Fruit fly (Drosophila melanogaster) whole organism, embryonic: ENCODE data around the gene Ifrd1.

Source experiments
- CG10147 ChIP-seq: fragments of 200-800 bp; sonication (Bioruptor generic); optimal IDR thresholded peaks from 2 replicates; lab custom pipeline; 2019; ENCODE audit warnings: missing biosample characterization, mild to moderate bottlenecking, missing genetic modification characterization, moderate library complexity
- CG11093 ChIP-seq: fragments of 200-800 bp; sonication (Bioruptor generic); IDR thresholded peaks from 3 replicates; pipeline ENCODE4 v1.3.6; 2022; ENCODE audit warnings: missing biosample characterization, missing genetic modification characterization
- CG11695 ChIP-seq: fragments of 200-800 bp; sonication (Bioruptor generic); IDR thresholded peaks from 3 replicates; pipeline ENCODE4 v1.3.6; 2022; ENCODE audit warnings: missing biosample characterization, missing genetic modification characterization
- CG13123 ChIP-seq: fragments of 200-800 bp; sonication (Bioruptor generic); optimal IDR thresholded peaks from 2 replicates; lab custom pipeline; 2016; ENCODE audit warnings: missing biosample characterization, missing genetic modification characterization
- CG13775 ChIP-seq: fragments of 200-800 bp; sonication (Bioruptor generic); optimal IDR thresholded peaks from 3 replicates; lab custom pipeline; 2017; ENCODE audit warnings: missing biosample characterization, mild to moderate bottlenecking, missing genetic modification characterization
- CG14014 ChIP-seq: fragments of 200-800 bp; sonication (Bioruptor generic); IDR thresholded peaks from 2 replicates; pipeline ENCODE4 v1.3.6; 2022; ENCODE audit warnings: missing biosample characterization, missing genetic modification characterization
- CG14441 ChIP-seq: fragments of 200-800 bp; sonication (Bioruptor generic); IDR thresholded peaks from 2 replicates; pipeline ENCODE4 v1.3.6; 2022; ENCODE audit warnings: missing biosample characterization, missing genetic modification characterization
- CG15514 ChIP-seq: fragments of 200-800 bp; sonication (Bioruptor generic); optimal IDR thresholded peaks from 3 replicates; lab custom pipeline; 2017; ENCODE audit warnings: missing biosample characterization, missing genetic modification characterization, mild to moderate bottlenecking, moderate library complexity, missing genetic modification reagents
- CG16863 ChIP-seq: fragments of 200-800 bp; sonication (Bioruptor generic); optimal IDR thresholded peaks from 3 replicates; lab custom pipeline; 2016; ENCODE audit warnings: missing biosample characterization, missing genetic modification characterization
- CG18599 ChIP-seq: fragments of 200-800 bp; sonication (Bioruptor generic); optimal IDR thresholded peaks from 3 replicates; lab custom pipeline; 2017; ENCODE audit warnings: missing biosample characterization, missing genetic modification characterization, mild to moderate bottlenecking, moderate library complexity, missing genetic modification reagents
- CG3281 ChIP-seq: fragments of 200-800 bp; sonication (Bioruptor generic); optimal IDR thresholded peaks from 3 replicates; lab custom pipeline; 2017; ENCODE audit warnings: missing biosample characterization, mild to moderate bottlenecking, missing genetic modification characterization
- CG4730 ChIP-seq: fragments of 200-800 bp; sonication (Bioruptor generic); IDR thresholded peaks from 2 replicates; pipeline ENCODE4 v1.3.6; 2022; ENCODE audit warnings: missing biosample characterization, missing genetic modification characterization
- D19B ChIP-seq: fragments of 200-800 bp; sonication (Bioruptor generic); optimal IDR thresholded peaks from 2 replicates; lab custom pipeline; 2017; ENCODE audit warnings: missing biosample characterization, mild to moderate bottlenecking, missing genetic modification characterization
- Ets65A ChIP-seq: fragments of 200-800 bp; sonication (Bioruptor generic); peaks from one replicate; lab custom pipeline; 2016; ENCODE audit warnings: missing biosample characterization, missing genetic modification characterization
- HHEX ChIP-seq: fragments of 200-800 bp; sonication (Bioruptor generic); optimal IDR thresholded peaks from 3 replicates; lab custom pipeline; 2017; ENCODE audit warnings: missing biosample characterization, mild to moderate bottlenecking, missing genetic modification characterization, missing genetic modification reagents
- Hr78 ChIP-seq, 2 experiments: fragments of 200-800 bp in 1 of 2; fragments of >200 bp in 1 of 2; sonication (Bioruptor generic) in 1 of 2; optimal IDR thresholded peaks; 2 replicates each; lab custom pipeline; 2017 to 2019; ENCODE audit warnings: missing biosample characterization in 2 of 2, missing genetic modification characterization in 2 of 2, mild to moderate bottlenecking in 1 of 2, moderate library complexity in 1 of 2
- Med ChIP-seq: fragments of 200-800 bp; sonication (Bioruptor generic); peaks from one replicate; lab custom pipeline; 2016; ENCODE audit warnings: missing biosample characterization, missing genetic modification characterization, mild to moderate bottlenecking, inconsistent platforms, moderate library complexity
- Sox100B ChIP-seq: fragments of 200-800 bp; sonication (Bioruptor generic); optimal IDR thresholded peaks from 3 replicates; lab custom pipeline; 2018; ENCODE audit warnings: missing biosample characterization, mild to moderate bottlenecking, missing genetic modification characterization
- Sox102F ChIP-seq: fragments of 200-800 bp; sonication (Bioruptor generic); optimal IDR thresholded peaks from 2 replicates; lab custom pipeline; 2018; ENCODE audit warnings: missing biosample characterization, mild to moderate bottlenecking, missing genetic modification characterization, moderate library complexity
- Taf1 ChIP-seq: fragments of 200-800 bp; sonication (Bioruptor generic); IDR thresholded peaks from 2 replicates; pipeline ENCODE4 v1.3.6; 2022; ENCODE audit warnings: missing biosample characterization, missing genetic modification characterization
- Usf ChIP-seq: fragments of 200-800 bp; sonication (Bioruptor generic); optimal IDR thresholded peaks from 2 replicates; lab custom pipeline; 2017; ENCODE audit warnings: missing genotype, missing biosample characterization, missing genetic modification characterization
- bigmax ChIP-seq: fragments of 200-800 bp; sonication (Bioruptor generic); optimal IDR thresholded peaks from 2 replicates; lab custom pipeline; 2018; ENCODE audit warnings: missing biosample characterization, mild to moderate bottlenecking, missing genetic modification characterization
- chif ChIP-seq, 2 experiments: fragments of 200-800 bp; sonication (Bioruptor generic); optimal IDR thresholded peaks; 3 replicates each; lab custom pipeline; 2016; ENCODE audit warnings: missing biosample characterization in 2 of 2, missing genetic modification characterization in 2 of 2
- crc ChIP-seq: fragments of 200-800 bp; sonication (Bioruptor generic); optimal IDR thresholded peaks from 2 replicates; lab custom pipeline; 2016; ENCODE audit warnings: missing biosample characterization, missing genetic modification characterization
- danr ChIP-seq: fragments of 200-800 bp; sonication (Bioruptor generic); IDR thresholded peaks from 2 replicates; pipeline ENCODE4 v1.3.6; 2022; ENCODE audit warnings: missing biosample characterization, missing genetic modification characterization
- disco-r ChIP-seq: fragments of 200-800 bp; sonication (Bioruptor generic); optimal IDR thresholded peaks from 2 replicates; lab custom pipeline; 2016; ENCODE audit warnings: missing biosample characterization, missing genetic modification characterization
- dmrt11E ChIP-seq: fragments of 200-800 bp; sonication (Bioruptor generic); optimal IDR thresholded peaks from 3 replicates; lab custom pipeline; 2018; ENCODE audit warnings: missing biosample characterization, mild to moderate bottlenecking, missing genetic modification characterization, moderate library complexity
- dpn ChIP-seq, 2 experiments: fragments of 200-800 bp; sonication (Bioruptor generic); optimal IDR thresholded peaks; 3 replicates each; lab custom pipeline; 2016; ENCODE audit warnings: missing biosample characterization in 2 of 2, missing genetic modification characterization in 2 of 2
- emc ChIP-seq: fragments of 200-800 bp; sonication (Bioruptor generic); optimal IDR thresholded peaks from 2 replicates; lab custom pipeline; 2016; ENCODE audit warnings: missing biosample characterization, missing genetic modification characterization
- grn ChIP-seq: fragments of 200-800 bp; sonication (Bioruptor generic); optimal IDR thresholded peaks from 3 replicates; lab custom pipeline; 2017; ENCODE audit warnings: missing biosample characterization, missing genetic modification characterization
- gro ChIP-seq: fragments of 200-800 bp; sonication (Bioruptor generic); optimal IDR thresholded peaks from 2 replicates; lab custom pipeline; 2016; ENCODE audit warnings: missing biosample characterization, missing genetic modification characterization
- hkb ChIP-seq, 2 experiments: fragments of 200-800 bp in 1 of 2; fragments of >200 bp in 1 of 2; sonication (Bioruptor generic) in 1 of 2; IDR thresholded peaks in 1 of 2; optimal IDR thresholded peaks in 1 of 2; 2 replicates each; pipeline versions ENCODE4 v1.3.6 to Lab custom; 2017 to 2022; ENCODE audit warnings: missing biosample characterization in 1 of 2, missing genetic modification characterization in 1 of 2
- jumu ChIP-seq: fragments of 200-800 bp; sonication (Bioruptor generic); optimal IDR thresholded peaks from 3 replicates; lab custom pipeline; 2016; ENCODE audit warnings: missing biosample characterization, missing genetic modification characterization
- kni ChIP-seq: fragments of 200-800 bp; sonication (Bioruptor generic); optimal IDR thresholded peaks from 3 replicates; lab custom pipeline; 2017; ENCODE audit warnings: mild to moderate bottlenecking, missing biosample characterization, missing genetic modification reagents, missing genetic modification characterization
- lilli ChIP-seq: fragments of 200-800 bp; sonication (Bioruptor generic); optimal IDR thresholded peaks from 3 replicates; lab custom pipeline; 2016; ENCODE audit warnings: missing biosample characterization, missing genetic modification characterization
- luna ChIP-seq: fragments of 200-800 bp; sonication (Bioruptor generic); optimal IDR thresholded peaks from 2 replicates; lab custom pipeline; 2016; ENCODE audit warnings: missing biosample characterization, missing genetic modification characterization
- nau ChIP-seq: fragments of 200-800 bp; sonication (Bioruptor generic); optimal IDR thresholded peaks from 3 replicates; lab custom pipeline; 2017; ENCODE audit warnings: missing biosample characterization, mild to moderate bottlenecking, missing genetic modification characterization, missing genetic modification reagents
- pan ChIP-seq, 4 experiments: fragments of >200 bp in 3 of 4; fragments of 200-800 bp in 1 of 4; sonication (Bioruptor generic) in 1 of 4; optimal IDR thresholded peaks in 3 of 4; IDR thresholded peaks in 1 of 4; 2 replicates each; pipeline versions ENCODE4 v1.3.6 to Lab custom; 2017 to 2022; ENCODE audit warnings: missing biosample characterization in 2 of 4, missing genetic modification characterization in 2 of 4, mixed read lengths in 1 of 4
- psq ChIP-seq: fragments of 200-800 bp; sonication (Bioruptor generic); optimal IDR thresholded peaks from 2 replicates; lab custom pipeline; 2017; ENCODE audit warnings: missing biosample characterization, missing genetic modification characterization
- repo ChIP-seq: fragments of 200-800 bp; sonication (Bioruptor generic); optimal IDR thresholded peaks from 2 replicates; lab custom pipeline; 2016; ENCODE audit warnings: missing biosample characterization, missing genetic modification characterization
- rib ChIP-seq: fragments of 200-800 bp; sonication (Bioruptor generic); IDR thresholded peaks from 2 replicates; pipeline ENCODE4 v1.3.6; 2022; ENCODE audit warnings: missing biosample characterization, missing genetic modification characterization
- sens-2 ChIP-seq: fragments of 200-800 bp; sonication (Bioruptor generic); IDR thresholded peaks from 2 replicates; pipeline ENCODE4 v1.3.6; 2022; ENCODE audit warnings: missing biosample characterization, missing genetic modification characterization
- sim ChIP-seq: fragments of 200-800 bp; sonication (Bioruptor generic); IDR thresholded peaks from 2 replicates; pipeline ENCODE4 v1.3.6; 2022; ENCODE audit warnings: missing biosample characterization, missing genetic modification characterization
- slbo ChIP-seq: fragments of 200-800 bp; sonication (Bioruptor generic); IDR thresholded peaks from 2 replicates; pipeline ENCODE4 v1.3.6; 2022; ENCODE audit warnings: missing biosample characterization, missing genetic modification characterization
- slp2 ChIP-seq: fragments of 200-800 bp; sonication (Bioruptor generic); optimal IDR thresholded peaks from 2 replicates; lab custom pipeline; 2016; ENCODE audit warnings: missing biosample characterization, missing genetic modification characterization
- tin ChIP-seq: fragments of 200-800 bp; sonication (Bioruptor generic); optimal IDR thresholded peaks from 3 replicates; lab custom pipeline; 2016; ENCODE audit warnings: missing biosample characterization, missing genetic modification characterization
- vvl ChIP-seq: fragments of 200-800 bp; sonication (Bioruptor generic); IDR thresholded peaks from 2 replicates; pipeline ENCODE4 v1.3.6; 2022; ENCODE audit warnings: missing biosample characterization, missing genetic modification characterization
- yki ChIP-seq: fragments of >200 bp; optimal IDR thresholded peaks from 3 replicates; lab custom pipeline; 2018
- zfh2 ChIP-seq: fragments of 200-800 bp; sonication (Bioruptor generic); optimal IDR thresholded peaks from 2 replicates; lab custom pipeline; 2016; ENCODE audit warnings: missing biosample characterization, missing genetic modification characterization

Ifrd1 gene

DNA sequence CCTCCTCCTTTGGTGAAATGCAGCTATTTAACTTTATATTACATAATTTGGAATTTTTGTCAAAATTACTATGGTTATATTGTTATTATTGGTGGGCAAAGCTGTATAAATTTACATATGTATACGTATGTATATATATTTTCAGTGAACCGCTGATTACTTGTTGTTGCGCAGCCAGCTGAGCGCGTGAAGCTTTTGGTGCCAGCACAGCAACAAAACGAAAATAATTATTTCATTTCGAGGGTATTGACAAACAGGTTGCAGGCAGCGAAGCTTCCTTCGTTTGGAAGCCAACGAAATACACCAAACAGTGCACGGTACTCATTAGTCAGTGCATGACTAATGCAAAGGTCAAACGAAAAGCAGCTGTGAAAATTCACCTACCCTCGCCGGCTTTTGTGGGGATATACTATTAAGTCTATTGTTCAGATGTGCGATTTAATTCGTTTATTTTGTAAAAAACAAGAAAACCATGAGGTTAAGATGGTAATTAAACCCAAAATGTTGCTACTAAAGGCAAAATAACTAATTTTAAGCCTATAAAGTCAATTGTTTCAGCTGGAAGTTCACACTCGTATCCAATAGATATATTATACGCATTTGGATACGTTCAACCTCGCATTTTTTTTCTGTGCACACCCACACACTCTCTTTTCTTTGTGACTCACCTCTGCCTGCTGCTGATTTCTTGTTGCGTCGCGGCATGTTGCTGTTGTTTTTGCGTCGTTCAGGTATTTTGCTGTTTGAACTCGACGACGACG lies 1.1 kb downstream of the Ifrd1 start (continued):
- TF ChIP-seq dmrt11E (no peak), rib (GFP tag; lab: Robert Waterston, UW) (no peak), CG14441 (no peak), bigmax (GFP tag; lab: Kevin White, UChicago) (no peak), nau (GFP tag; lab: Kevin White, UChicago) (no peak), grn (GFP tag; lab: Kevin White, UChicago) (no peak), Sox100B (peak; percentile 26), CG16863 (GFP tag; lab: Kevin White, UChicago) (no peak), CG15514 (GFP tag; lab: Kevin White, UChicago) (peak; percentile 4), emc (GFP tag; lab: Kevin White, UChicago) (no peak), psq (GFP tag; lab: Kevin White, UChicago) (no peak), Ets65A (peak; percentile 77), dpn (GFP tag; optimal IDR thresholded peaks at IDR 0.05; lab: Kevin White, UChicago) (peak in 1 of 2 experiments; percentile 31), disco-r (GFP tag; lab: Kevin White, UChicago) (no peak), hkb (optimal IDR thresholded peaks at IDR 0.05; lab: Kevin White, UChicago) (no peak), hkb (GFP tag; IDR thresholded peaks at IDR 0.05; lab: Robert Waterston, UW) (peak; percentile 17; the same call in 1 of the 2 replicates), zfh2 (GFP tag; lab: Kevin White, UChicago) (no peak), Taf1 (peak; percentile 31; the same call in 1 of the 2 replicates), crc (GFP tag; lab: Kevin White, UChicago) (peak; percentile 22), CG14014 (GFP tag; lab: Robert Waterston, UW) (no peak), slbo (peak; percentile 51), Med (GFP tag; lab: Kevin White, UChicago) (peak; percentile 79), CG11093 (GFP tag; lab: Robert Waterston, UW) (0 out of 3 replicates have a peak, but pooled peaks have one; percentile 38), tin (GFP tag; lab: Kevin White, UChicago) (peak; percentile 39), CG18599 (GFP tag; lab: Kevin White, UChicago) (peak; percentile 25), vvl (GFP tag; lab: Robert Waterston, UW) (peak; percentile 11; the same call in 1 of the 2 replicates), slp2 (GFP tag; lab: Kevin White, UChicago) (no peak), CG3281 (GFP tag; lab: Kevin White, UChicago) (peak; percentile 38), Sox102F (GFP tag; lab: Kevin White, UChicago) (peak; percentile 38), repo (no peak), luna (GFP tag; lab: Kevin White, UChicago) (peak; percentile 30), sens-2 (no peak), chif (GFP tag; optimal IDR thresholded peaks at IDR 0.05; lab: Kevin White, UChicago) (peak in 1 of 2 experiments; percentile 19), jumu (no peak), CG10147 (GFP tag; lab: Kevin White, UChicago) (no peak), Hr78 (GFP tag; optimal IDR thresholded peaks at IDR 0.05; lab: Kevin White, UChicago) (peak in 1 of 2 experiments; percentile 66), D19B (GFP tag; lab: Kevin White, UChicago) (no peak), CG11695 (GFP tag; lab: Robert Waterston, UW) (0 out of 3 replicates have a peak, but pooled peaks have one; percentile 49), sim (no peak), yki (lab: Kevin White, UChicago) (no peak), Usf (no peak), danr (no peak), kni (GFP tag; lab: Kevin White, UChicago) (no peak), gro (GFP tag; lab: Kevin White, UChicago) (no peak), CG13775 (GFP tag; lab: Kevin White, UChicago) (peak; percentile 20), pan (optimal IDR thresholded peaks at IDR 0.05; lab: Kevin White, UChicago) (no peak), pan (GFP tag; optimal IDR thresholded peaks at IDR 0.05 in 1 of 2, IDR thresholded peaks at IDR 0.05 in 1 of 2) (peak in 1 of 2 experiments; percentile 57), HHEX (GFP tag; lab: Kevin White, UChicago) (no peak), CG4730 (GFP tag; lab: Robert Waterston, UW) (no peak), lilli (GFP tag; lab: Kevin White, UChicago) (peak; percentile 67), CG13123 (GFP tag; lab: Kevin White, UChicago) (no peak)
